Worm (Caenorhabditis elegans): ENCODE data around the gene F25B5.6.

Gene F25B5.6

DNA sequence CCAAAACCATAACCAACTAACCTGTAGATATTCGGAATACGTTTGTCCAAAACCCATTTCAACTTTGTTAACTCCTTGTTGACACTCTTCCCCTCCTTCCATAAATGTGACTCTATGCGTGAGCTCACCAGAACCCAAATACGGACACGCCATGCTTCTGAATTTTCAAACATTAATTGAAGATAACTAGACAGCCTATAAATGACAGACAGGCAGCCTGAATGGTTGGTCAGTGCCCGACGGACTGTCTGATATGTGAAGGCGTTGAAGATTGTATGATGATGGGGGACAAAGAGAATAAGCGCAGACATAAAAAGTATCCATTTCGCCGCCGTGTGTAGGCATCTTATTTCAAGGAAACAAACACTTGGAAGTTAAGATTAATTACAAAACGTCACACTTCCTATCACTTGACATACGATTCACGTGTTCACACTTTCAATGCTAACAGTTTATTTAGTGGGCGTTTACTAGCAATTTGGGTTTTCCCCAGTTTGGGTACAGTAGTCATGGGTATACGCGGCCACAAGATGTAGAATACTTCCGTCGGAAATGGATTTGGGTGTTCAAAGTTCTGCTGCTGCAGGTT lies 28.6 kb downstream of the F25B5.6 start, which contains the start of the genes tdo-2 and C28H8.2 (continued):
- TF ChIP-seq nhr-77 (tag; optimal IDR thresholded peaks at IDR 0.05) (no peak), lin-15B (tag; optimal IDR thresholded peaks at IDR 0.05) (no peak), nhr-11 (tag; optimal IDR thresholded peaks at IDR 0.05) (no peak), snpc-4 (tag; optimal IDR thresholded peaks at IDR 0.05) (no peak), tbx-2 (tag; optimal IDR thresholded peaks at IDR 0.05) (no peak), eor-1 (tag; optimal IDR thresholded peaks at IDR 0.05) (no peak), ceh-16 (tag; optimal IDR thresholded peaks at IDR 0.05) (no peak), skn-1 (tag; optimal IDR thresholded peaks at IDR 0.05) (no peak), egl-27 (tag; optimal IDR thresholded peaks at IDR 0.05) (no peak), fkh-2 (tag; optimal IDR thresholded peaks at IDR 0.05) (no peak), unc-39 (tag; optimal IDR thresholded peaks at IDR 0.05) (no peak), fkh-10 (GFP tag; optimal IDR thresholded peaks at IDR 0.05) (no peak), nhr-76 (tag; optimal IDR thresholded peaks at IDR 0.05) (no peak), nfya-1 (tag; optimal IDR thresholded peaks at IDR 0.05; ENCODE audit: insufficient read depth) (peak; percentile 47), ztf-11 (tag; optimal IDR thresholded peaks at IDR 0.05) (no peak)

- TF ChIP-seq ceh-16 (tag; optimal IDR thresholded peaks at IDR 0.05), result no peak
- peak; percentile 18 for TF ChIP-seq fos-1 (tag; optimal IDR thresholded peaks at IDR 0.05)
- TF ChIP-seq pha-4 (tag; optimal IDR thresholded peaks at IDR 0.05), result peak; percentile 41
- TF ChIP-seq fkh-2 (tag; optimal IDR thresholded peaks at IDR 0.05), result no peak
- TF ChIP-seq ztf-4 (tag; optimal IDR thresholded peaks at IDR 0.05), result peak; percentile 24
- TF ChIP-seq ama-1 (optimal IDR thresholded peaks at IDR 0.05), result peak; percentile 2
- no peak for TF ChIP-seq nhr-77 (tag; optimal IDR thresholded peaks at IDR 0.05)
- no peak for TF ChIP-seq hmg-11 (tag; optimal IDR thresholded peaks at IDR 0.05)
- peak; percentile 40 for TF ChIP-seq lsy-12 (tag; optimal IDR thresholded peaks at IDR 0.05)
- TF ChIP-seq nhr-43 (tag; optimal IDR thresholded peaks at IDR 0.05; ENCODE audit: poor library complexity, severe bottlenecking), result peak; percentile 16
- peak; percentile 42 for TF ChIP-seq pqm-1 (tag; optimal IDR thresholded peaks at IDR 0.05)
- peak; percentile 17 for TF ChIP-seq nhr-25 (tag; optimal IDR thresholded peaks at IDR 0.05)
- TF ChIP-seq nhr-67 (tag; optimal IDR thresholded peaks at IDR 0.05), result no peak
- no peak for TF ChIP-seq lin-39 (tag; optimal IDR thresholded peaks at IDR 0.05)
- no peak for TF ChIP-seq unc-39 (tag; optimal IDR thresholded peaks at IDR 0.05)
- TF ChIP-seq skn-1 (tag; optimal IDR thresholded peaks at IDR 0.05), result peak; percentile 92
- peak; percentile 20 for TF ChIP-seq nhr-23 (tag; optimal IDR thresholded peaks at IDR 0.05)
- TF ChIP-seq mml-1 (tag; optimal IDR thresholded peaks at IDR 0.05), result no peak
- TF ChIP-seq ztf-11 (tag; optimal IDR thresholded peaks at IDR 0.05), result no peak
- no peak for TF ChIP-seq egl-27 (tag; optimal IDR thresholded peaks at IDR 0.05)
- TF ChIP-seq ceh-28 (tag; optimal IDR thresholded peaks at IDR 0.05), result peak; percentile 37
- no peak for TF ChIP-seq nhr-76 (tag; optimal IDR thresholded peaks at IDR 0.05)
- TF ChIP-seq elt-2 (tag; optimal IDR thresholded peaks at IDR 0.05), result peak; percentile 87
Observed at ce11 chrIII:5917365-5917958, 31.1 kb downstream of the F25B5.6 start.

DNA sequence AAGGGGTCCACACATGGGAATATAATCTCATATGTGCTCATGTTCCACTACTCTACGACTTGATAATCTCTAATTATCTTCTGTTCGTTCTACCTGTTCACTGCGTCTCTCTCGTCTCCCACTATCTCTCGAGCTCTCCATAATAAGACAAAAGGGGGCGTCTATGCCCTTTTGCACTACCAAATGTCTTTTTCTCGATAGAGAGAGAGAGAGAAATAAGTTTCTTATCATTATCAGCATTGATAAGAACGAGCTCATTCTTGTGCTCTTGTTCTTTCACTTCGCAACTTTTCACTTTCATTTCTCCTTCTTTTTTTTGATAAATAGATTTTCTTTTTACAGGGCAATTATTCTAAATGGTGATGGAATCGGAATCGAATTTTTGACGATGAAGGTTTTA lies 32.6 kb downstream of the F25B5.6 start:
- peak; percentile 87 for TF ChIP-seq elt-2 (tag; optimal IDR thresholded peaks at IDR 0.05)
- peak; percentile 4 for TF ChIP-seq skn-1 (tag; optimal IDR thresholded peaks at IDR 0.05)
- no peak for TF ChIP-seq nhr-237 (tag; optimal IDR thresholded peaks at IDR 0.05)
- TF ChIP-seq elt-3 (tag; optimal IDR thresholded peaks at IDR 0.05), result no peak
- TF ChIP-seq ztf-11 (tag; optimal IDR thresholded peaks at IDR 0.05), result no peak
- TF ChIP-seq pqm-1 (tag; optimal IDR thresholded peaks at IDR 0.05), result peak; percentile 40
- TF ChIP-seq pha-4 (tag; optimal IDR thresholded peaks at IDR 0.05), result peak; percentile 38
- TF ChIP-seq nhr-23 (tag; optimal IDR thresholded peaks at IDR 0.05), result no peak
- no peak for TF ChIP-seq snpc-4 (tag; optimal IDR thresholded peaks at IDR 0.05)

ce11 chrIII:5914717-5915116 lies 33.8 kb downstream of the F25B5.6 start:
- TF ChIP-seq nfya-1 (tag; optimal IDR thresholded peaks at IDR 0.05; ENCODE audit: insufficient read depth), result peak; percentile 72
- TF ChIP-seq sea-2 (GFP tag; optimal IDR thresholded peaks at IDR 0.05), result no peak
- TF ChIP-seq nhr-12 (tag; optimal IDR thresholded peaks at IDR 0.05), result no peak
- TF ChIP-seq egl-27 (tag; optimal IDR thresholded peaks at IDR 0.05), result no peak
- peak; percentile 48 for TF ChIP-seq pqm-1 (tag; optimal IDR thresholded peaks at IDR 0.05)
- TF ChIP-seq ceh-9 (tag; optimal IDR thresholded peaks at IDR 0.05), result no peak
- TF ChIP-seq mml-1 (tag; optimal IDR thresholded peaks at IDR 0.05), result no peak
- no peak for TF ChIP-seq lin-15B (tag; optimal IDR thresholded peaks at IDR 0.05)
- no peak for TF ChIP-seq ztf-11 (tag; optimal IDR thresholded peaks at IDR 0.05)
- TF ChIP-seq nhr-28 (tag; optimal IDR thresholded peaks at IDR 0.05), result no peak
- TF ChIP-seq nhr-77 (tag; optimal IDR thresholded peaks at IDR 0.05), result no peak
- TF ChIP-seq ztf-4 (tag; optimal IDR thresholded peaks at IDR 0.05), result no peak
- TF ChIP-seq ama-1 (optimal IDR thresholded peaks at IDR 0.05), result no peak
- TF ChIP-seq elt-2 (tag; optimal IDR thresholded peaks at IDR 0.05), result peak; percentile 77
- no peak for TF ChIP-seq fkh-10 (GFP tag; optimal IDR thresholded peaks at IDR 0.05)
- peak; percentile 12 for TF ChIP-seq pha-4 (tag; optimal IDR thresholded peaks at IDR 0.05)
- TF ChIP-seq nhr-11 (tag; optimal IDR thresholded peaks at IDR 0.05), result no peak

Data from whole organism, L3 larva.